Worm (Caenorhabditis elegans): Measurements from ENCODE around the gene acds-10.

The acds-10 gene

ce11 chrV:5758780-5759179, 11.2 kb downstream of the acds-10 start, which contains the start of gene C53A3.4:
TSS of gene C53A3.4 (minus strand) at chrV:5758880.
- TF ChIP-seq gei-17 (GFP tag; optimal IDR thresholded peaks at IDR 0.05) (no peak), F10E7.11 (tag; optimal IDR thresholded peaks at IDR 0.05) (no peak), Y53G8AR.9 (GFP tag; conservative IDR thresholded peaks at IDR 0.05) (no peak), nhr-27 (tag; optimal IDR thresholded peaks at IDR 0.05) (no peak), ama-1 (optimal IDR thresholded peaks at IDR 0.05) (no peak), ama-1 (GFP tag; optimal IDR thresholded peaks at IDR 0.05) (no peak), pha-4 (tag; optimal IDR thresholded peaks at IDR 0.05) (no peak), zfh-2 (GFP tag; conservative IDR thresholded peaks at IDR 0.05) (no peak), Y67H2A.10 (GFP tag; conservative IDR thresholded peaks at IDR 0.05) (no peak), unc-62 (GFP tag; optimal IDR thresholded peaks at IDR 0.05) (no peak), aptf-2 (GFP tag; conservative IDR thresholded peaks at IDR 0.05) (no peak), mcd-1 (GFP tag; IDR thresholded peaks at IDR 0.05) (no peak), F22D6.2 (tag; optimal IDR thresholded peaks at IDR 0.05) (no peak), F57A8.1 (GFP tag; optimal IDR thresholded peaks at IDR 0.05) (no peak), lag-1 (GFP tag; IDR thresholded peaks at IDR 0.05) (no peak)

DNA sequence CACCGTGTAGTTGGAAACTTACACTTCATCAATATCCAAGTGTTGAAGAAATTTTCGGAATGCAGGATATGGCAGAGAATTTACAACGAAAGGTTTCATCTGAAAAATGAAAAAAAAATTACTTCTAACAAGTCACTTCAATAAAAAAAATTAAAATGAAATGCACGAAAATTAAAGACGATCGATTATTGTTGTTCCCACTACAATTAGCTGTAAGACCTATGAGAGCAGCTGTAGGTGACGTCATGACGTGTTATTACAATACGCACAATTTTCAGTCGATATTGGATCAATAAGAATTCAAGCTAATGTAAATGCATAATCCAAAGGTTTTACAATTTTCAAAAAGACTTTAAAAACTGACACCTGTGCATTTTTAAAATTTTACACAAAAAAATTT, 12.5 kb downstream of the acds-10 start, which contains the start of gene C53A3.1:
TSS of gene C53A3.1 (minus strand) at position 101 of the 400 bp plus-strand sequence.
- TF ChIP-seq ceh-79 (tag; optimal IDR thresholded peaks at IDR 0.05): no peak
- no peak for TF ChIP-seq aptf-3 (GFP tag; IDR thresholded peaks at IDR 0.05)

DNA sequence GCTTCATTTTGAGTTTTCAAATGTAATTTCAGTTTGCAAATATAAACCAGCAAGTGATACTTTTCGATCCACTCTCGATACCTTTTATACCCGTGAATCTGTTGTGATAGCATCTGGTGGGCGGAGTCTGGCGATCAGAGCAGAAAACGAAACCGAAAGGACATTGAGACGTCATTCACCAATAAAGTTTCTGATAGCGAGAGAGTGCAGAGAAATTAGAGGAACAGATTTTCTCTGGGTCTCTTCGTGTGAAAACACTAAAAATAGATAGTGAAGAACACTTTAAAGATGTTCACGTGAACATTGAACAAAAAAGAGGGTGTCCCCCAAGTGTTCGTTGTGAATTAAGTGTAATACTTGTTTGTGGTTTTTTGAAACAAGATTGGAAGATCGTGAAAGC, 16.2 kb downstream of the acds-10 start, which contains the start of gene pgph-3:
TSS of gene pgph-3 (minus strand) at position 60 of the 400 bp plus-strand sequence.
- TF ChIP-seq ceh-27 (GFP tag; optimal IDR thresholded peaks at IDR 0.05) (peak; percentile 38), lin-40 (tag; optimal IDR thresholded peaks at IDR 0.05) (peak; percentile 81), C06A6.2 (GFP tag; conservative IDR thresholded peaks at IDR 0.05) (peak; percentile 37; the same call in 1 of the 2 replicates), ZK185.1 (tag; optimal IDR thresholded peaks at IDR 0.05; ENCODE audit: poor library complexity, severe bottlenecking) (peak; percentile 8), hmg-1.2 (GFP tag; IDR thresholded peaks at IDR 0.05) (peak; percentile 68; the same call in 1 of the 2 replicates), somi-1 (GFP tag; optimal IDR thresholded peaks at IDR 0.05) (peak; percentile 40), lin-35 (GFP tag; optimal IDR thresholded peaks at IDR 0.05) (peak in 1 of 3 experiments; percentile 13), T07F8.4 (tag; optimal IDR thresholded peaks at IDR 0.05) (no peak), ets-4 (GFP tag; optimal IDR thresholded peaks at IDR 0.05) (peak; percentile 28), nhr-80 (tag; optimal IDR thresholded peaks at IDR 0.05) (peak; percentile 78), Y56A3A.18 (GFP tag; IDR thresholded peaks at IDR 0.05) (0 out of 2 replicates have a peak, but pooled peaks have one; percentile 39), die-1 (tag; optimal IDR thresholded peaks at IDR 0.05) (no peak), ztf-26 (tag; optimal IDR thresholded peaks at IDR 0.05) (peak; percentile 57), lir-1 (GFP tag; conservative IDR thresholded peaks at IDR 0.05) (no peak), atf-7 (tag; optimal IDR thresholded peaks at IDR 0.05) (peak; percentile 55)

DNA sequence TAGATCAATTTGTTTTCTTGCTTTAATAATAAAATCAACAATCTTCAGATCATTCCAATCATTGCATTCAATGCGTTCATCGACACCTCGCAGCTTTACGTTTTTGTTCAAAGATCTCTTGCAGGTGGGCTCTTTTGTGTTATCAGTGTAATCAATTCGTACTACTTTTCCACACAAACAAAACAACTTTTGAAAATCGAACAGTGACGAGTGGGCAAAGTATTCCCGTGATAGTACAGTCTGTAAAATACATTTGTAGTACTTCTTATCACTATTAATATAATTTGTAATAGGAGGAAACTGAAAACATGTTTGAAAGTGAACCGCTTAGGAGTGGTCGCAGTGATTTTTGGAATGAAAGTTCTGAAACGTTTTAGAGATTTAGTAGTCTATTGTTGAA, 17.5 kb downstream of the acds-10 start, which contains the start of gene pgph-2:
TSS of gene pgph-2 (plus strand) at position 47 of the 400 bp plus-strand sequence.
- no peak for TF ChIP-seq lin-54 (GFP tag; optimal IDR thresholded peaks at IDR 0.05)
- TF ChIP-seq nhr-120 (GFP tag; IDR thresholded peaks at IDR 0.05): no peak

DNA sequence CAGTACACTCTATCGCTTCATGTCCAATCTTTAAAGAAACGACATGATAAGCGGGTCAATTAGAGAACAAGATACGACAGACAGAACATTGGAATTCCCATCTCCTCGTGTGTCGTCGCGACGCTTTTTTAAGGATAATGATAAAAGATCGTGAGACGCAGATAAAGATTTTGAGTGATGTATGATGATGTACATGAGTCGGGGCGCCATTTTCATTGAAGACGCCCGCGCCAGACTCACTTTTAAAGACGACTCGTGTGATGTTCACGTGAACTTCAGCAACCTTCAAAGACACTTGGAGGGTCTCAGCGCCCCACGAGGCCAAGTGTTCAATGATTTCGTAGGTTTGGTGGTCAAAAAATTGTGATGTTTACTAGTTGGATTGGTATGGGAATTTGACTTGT, 20.7 kb downstream of the acds-10 start:
- TF ChIP-seq tbp1 (GFP tag; optimal IDR thresholded peaks at IDR 0.05) (peak; percentile 15), somi-1 (GFP tag; optimal IDR thresholded peaks at IDR 0.05) (peak; percentile 89), lin-40 (tag; optimal IDR thresholded peaks at IDR 0.05) (peak; percentile 82), F22D6.2 (tag; optimal IDR thresholded peaks at IDR 0.05) (peak; percentile 64), ztf-26 (tag; optimal IDR thresholded peaks at IDR 0.05) (peak; percentile 56), ets-4 (GFP tag; optimal IDR thresholded peaks at IDR 0.05) (no peak), mcd-1 (GFP tag; IDR thresholded peaks at IDR 0.05) (peak; percentile 42), ama-1 (optimal IDR thresholded peaks at IDR 0.05) (no peak), ama-1 (GFP tag; optimal IDR thresholded peaks at IDR 0.05) (no peak), die-1 (tag; optimal IDR thresholded peaks at IDR 0.05) (peak; percentile 26), K12H6.12 (tag; optimal IDR thresholded peaks at IDR 0.05) (peak; percentile 18), F37B4.10 (GFP tag; IDR thresholded peaks at IDR 0.05) (no peak), nhr-80 (tag; optimal IDR thresholded peaks at IDR 0.05) (peak; percentile 77), nfyb-1 (GFP tag; IDR thresholded peaks at IDR 0.05) (peak; percentile 65), C06A6.2 (GFP tag; conservative IDR thresholded peaks at IDR 0.05) (peak; percentile 37; the same call in 1 of the 2 replicates), madf-3 (GFP tag; IDR thresholded peaks at IDR 0.05) (0 out of 2 replicates have a peak, but pooled peaks have one; percentile 33), egl-44 (GFP tag; IDR thresholded peaks at IDR 0.05) (no peak), chd-7 (tag; optimal IDR thresholded peaks at IDR 0.05) (peak; percentile 42)
